Worm (Caenorhabditis elegans): Measurements from ENCODE around the gene T19C3.7.

The T19C3.7 gene

ce11 chrIII:626091-626490 is 9.9 kb downstream of the T19C3.7 start:
- no peak for TF ChIP-seq ztf-25 (GFP tag; IDR thresholded peaks at IDR 0.05)
- TF ChIP-seq ceh-100 (GFP tag; IDR thresholded peaks at IDR 0.05): no peak
- TF ChIP-seq B0019.2 (GFP tag; conservative IDR thresholded peaks at IDR 0.05): no peak
- TF ChIP-seq ceh-79 (tag; optimal IDR thresholded peaks at IDR 0.05): no peak
- TF ChIP-seq tbp1 (GFP tag; optimal IDR thresholded peaks at IDR 0.05): no peak
- TF ChIP-seq snpc-3.4 (tag; optimal IDR thresholded peaks at IDR 0.05): no peak
- TF ChIP-seq xnd-1 (tag; optimal IDR thresholded peaks at IDR 0.05): no peak
- TF ChIP-seq cebp-1 (GFP tag; IDR thresholded peaks at IDR 0.05): no peak
- TF ChIP-seq cebp-1 (tag; optimal IDR thresholded peaks at IDR 0.05): no peak
- no peak for TF ChIP-seq ets-4 (GFP tag; optimal IDR thresholded peaks at IDR 0.05)
- TF ChIP-seq F10E7.11 (tag; optimal IDR thresholded peaks at IDR 0.05): no peak
- TF ChIP-seq ceh-58 (GFP tag; IDR thresholded peaks at IDR 0.05): no peak
- TF ChIP-seq T26A5.8 (tag; optimal IDR thresholded peaks at IDR 0.05): no peak
- no peak for TF ChIP-seq hmg-1.2 (GFP tag; IDR thresholded peaks at IDR 0.05)
- no peak for TF ChIP-seq ztf-18 (tag; optimal IDR thresholded peaks at IDR 0.05)
- TF ChIP-seq ceh-27 (GFP tag; optimal IDR thresholded peaks at IDR 0.05): no peak
- no peak for TF ChIP-seq hlh-12 (tag; optimal IDR thresholded peaks at IDR 0.05)
- TF ChIP-seq F57A8.1 (GFP tag; optimal IDR thresholded peaks at IDR 0.05): no peak
- TF ChIP-seq lsy-27 (tag; optimal IDR thresholded peaks at IDR 0.05; ENCODE audit: borderline replicate concordance, insufficient read depth): no peak
- no peak for TF ChIP-seq snpc-4 (GFP tag; optimal IDR thresholded peaks at IDR 0.05)
- no peak for TF ChIP-seq snpc-4 (tag; optimal IDR thresholded peaks at IDR 0.05)

DNA sequence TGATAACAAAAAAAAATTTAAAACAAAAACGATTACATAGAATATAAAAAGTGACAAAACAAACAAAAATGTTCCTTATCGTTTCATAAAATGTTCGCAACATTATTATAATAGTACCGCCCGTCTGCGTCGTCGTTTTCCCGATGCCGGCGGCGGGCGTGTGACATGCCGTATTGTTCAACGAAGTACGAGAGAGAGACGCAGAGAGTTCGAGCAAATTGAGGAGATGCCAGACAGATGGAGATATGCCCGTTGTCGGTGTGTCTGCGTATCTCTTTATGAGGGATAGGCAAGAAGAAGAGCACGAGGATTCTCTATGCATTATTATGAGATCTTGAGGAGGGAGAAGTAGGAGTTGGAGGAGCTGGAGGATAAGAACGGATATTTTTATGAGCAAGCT is 12.2 kb downstream of the T19C3.7 start:
- no peak for TF ChIP-seq B0019.2 (GFP tag; conservative IDR thresholded peaks at IDR 0.05)
- TF ChIP-seq cebp-2 (GFP tag; IDR thresholded peaks at IDR 0.05): no peak
- no peak for TF ChIP-seq F55B11.4 (tag; optimal IDR thresholded peaks at IDR 0.05; ENCODE audit: borderline replicate concordance, insufficient read depth)
- peak; percentile 82 for TF ChIP-seq ztf-22 (GFP tag; optimal IDR thresholded peaks at IDR 0.05)
- TF ChIP-seq sea-2 (GFP tag; IDR thresholded peaks at IDR 0.05): no peak
- TF ChIP-seq somi-1 (GFP tag; optimal IDR thresholded peaks at IDR 0.05): peak; percentile 79
- TF ChIP-seq ceh-79 (tag; optimal IDR thresholded peaks at IDR 0.05): no peak
- TF ChIP-seq egl-44 (GFP tag; IDR thresholded peaks at IDR 0.05): 0 out of 2 replicates have a peak, but pooled peaks have one; percentile 72
- peak; percentile 74 for TF ChIP-seq ztf-18 (tag; optimal IDR thresholded peaks at IDR 0.05)
- no peak for TF ChIP-seq F57A8.1 (GFP tag; optimal IDR thresholded peaks at IDR 0.05)
- TF ChIP-seq attf-6 (GFP tag; IDR thresholded peaks at IDR 0.05): no peak
- TF ChIP-seq pha-4 (tag; optimal IDR thresholded peaks at IDR 0.05): peak; percentile 90
- no peak for TF ChIP-seq hsf-1 (GFP tag; IDR thresholded peaks at IDR 0.05)
- peak; percentile 73 for TF ChIP-seq chd-7 (tag; optimal IDR thresholded peaks at IDR 0.05)
- no peak for TF ChIP-seq ceh-58 (GFP tag; IDR thresholded peaks at IDR 0.05)
- peak; percentile 97 for TF ChIP-seq zfh-2 (GFP tag; conservative IDR thresholded peaks at IDR 0.05)
- no peak for TF ChIP-seq madf-8 (GFP tag; conservative IDR thresholded peaks at IDR 0.05)
- TF ChIP-seq let-607 (tag; optimal IDR thresholded peaks at IDR 0.05): peak; percentile 70 to 76
- TF ChIP-seq ccch-3 (GFP tag; optimal IDR thresholded peaks at IDR 0.05): no peak
- peak; percentile 67 for TF ChIP-seq tlf-1 (GFP tag; optimal IDR thresholded peaks at IDR 0.05)
- TF ChIP-seq Y53G8AR.9 (GFP tag; conservative IDR thresholded peaks at IDR 0.05): peak; percentile 53; the same call in 1 of the 2 replicates
- no peak for TF ChIP-seq madf-3 (GFP tag; IDR thresholded peaks at IDR 0.05)
- peak; percentile 86 for TF ChIP-seq dox-1 (GFP tag; IDR thresholded peaks at IDR 0.05)
- TF ChIP-seq hmg-20 (GFP tag; IDR thresholded peaks at IDR 0.05): peak; percentile 52; the same call in 1 of the 2 replicates
- no peak for TF ChIP-seq F57C9.4 (tag; optimal IDR thresholded peaks at IDR 0.05)
- no peak for TF ChIP-seq madf-6 (GFP tag; IDR thresholded peaks at IDR 0.05)
- TF ChIP-seq mxl-1 (tag; optimal IDR thresholded peaks at IDR 0.05): no peak
- TF ChIP-seq lir-1 (GFP tag; conservative IDR thresholded peaks at IDR 0.05): peak; percentile 37; the same call in 1 of the 2 replicates
- peak; percentile 56 for TF ChIP-seq nhr-90 (tag; optimal IDR thresholded peaks at IDR 0.05)
- no peak for TF ChIP-seq F49E8.2 (tag; optimal IDR thresholded peaks at IDR 0.05; ENCODE audit: insufficient read depth)
- TF ChIP-seq lin-54 (GFP tag; optimal IDR thresholded peaks at IDR 0.05): peak; percentile 53
- no peak for TF ChIP-seq mes-4 (tag; optimal IDR thresholded peaks at IDR 0.05)
- peak; percentile 92 for TF ChIP-seq ceh-27 (GFP tag; optimal IDR thresholded peaks at IDR 0.05)
